Fruit fly (Drosophila melanogaster) whole organism, embryonic: ENCODE results near the gene ens.

Experiments used
- B-H1 ChIP-seq: fragments of 200-800 bp; sonication (Bioruptor generic); IDR thresholded peaks from 3 replicates; pipeline ENCODE4 v1.3.6; 2022; ENCODE audit warnings: missing biosample characterization, missing genetic modification characterization
- BEAF-32 ChIP-seq: fragments of 200-800 bp; sonication (Bioruptor generic); optimal IDR thresholded peaks from 3 replicates; lab custom pipeline; 2017; ENCODE audit warnings: missing biosample characterization, missing genetic modification characterization, mild to moderate bottlenecking, moderate library complexity, missing genetic modification reagents
- CG11093 ChIP-seq: fragments of 200-800 bp; sonication (Bioruptor generic); IDR thresholded peaks from 3 replicates; pipeline ENCODE4 v1.3.6; 2022; ENCODE audit warnings: missing biosample characterization, missing genetic modification characterization
- CG11723 ChIP-seq: fragments of 200-800 bp; sonication (Bioruptor generic); optimal IDR thresholded peaks from 2 replicates; lab custom pipeline; 2017; ENCODE audit warnings: missing biosample characterization, mild to moderate bottlenecking, missing genetic modification characterization
- CG1233 ChIP-seq: fragments of 200-800 bp; sonication (Bioruptor generic); optimal IDR thresholded peaks from 4 replicates; lab custom pipeline; 2018; ENCODE audit warnings: missing biosample characterization, mild to moderate bottlenecking, missing genetic modification characterization
- CG13424 ChIP-seq: fragments of 200-800 bp; sonication (Bioruptor generic); optimal IDR thresholded peaks from 2 replicates; lab custom pipeline; 2019; ENCODE audit warnings: missing biosample characterization, mild to moderate bottlenecking, missing genetic modification characterization, moderate library complexity
- CG13775 ChIP-seq: fragments of 200-800 bp; sonication (Bioruptor generic); optimal IDR thresholded peaks from 3 replicates; lab custom pipeline; 2017; ENCODE audit warnings: missing biosample characterization, mild to moderate bottlenecking, missing genetic modification characterization
- CG17385 ChIP-seq: fragments of 200-800 bp; sonication (Bioruptor generic); optimal IDR thresholded peaks from 3 replicates; lab custom pipeline; 2018; ENCODE audit warnings: missing biosample characterization, mild to moderate bottlenecking, missing genetic modification characterization
- CG17802 ChIP-seq: fragments of 200-800 bp; sonication (Bioruptor generic); optimal IDR thresholded peaks from 2 replicates; lab custom pipeline; 2018; ENCODE audit warnings: missing biosample characterization, mild to moderate bottlenecking, missing genetic modification characterization, moderate library complexity
- CG18262 ChIP-seq: fragments of 200-800 bp; optimal IDR thresholded peaks from 3 replicates; lab custom pipeline; 2019; ENCODE audit warnings: missing biosample characterization, mild to moderate bottlenecking, missing genetic modification characterization, moderate library complexity
- CG18599 ChIP-seq: fragments of 200-800 bp; sonication (Bioruptor generic); optimal IDR thresholded peaks from 3 replicates; lab custom pipeline; 2017; ENCODE audit warnings: missing biosample characterization, missing genetic modification characterization, mild to moderate bottlenecking, moderate library complexity, missing genetic modification reagents
- CG18619 ChIP-seq: fragments of 200-800 bp; sonication (Bioruptor generic); optimal IDR thresholded peaks from 3 replicates; lab custom pipeline; 2017; ENCODE audit warnings: missing biosample characterization, mild to moderate bottlenecking, missing genetic modification characterization
- CG30403 ChIP-seq: fragments of 200-800 bp; sonication (Bioruptor generic); optimal IDR thresholded peaks from 3 replicates; lab custom pipeline; 2016; ENCODE audit warnings: missing biosample characterization, missing genetic modification characterization
- CG4730 ChIP-seq: fragments of 200-800 bp; sonication (Bioruptor generic); IDR thresholded peaks from 2 replicates; pipeline ENCODE4 v1.3.6; 2022; ENCODE audit warnings: missing biosample characterization, missing genetic modification characterization
- CG6689 ChIP-seq: fragments of 200-800 bp; sonication (Bioruptor generic); IDR thresholded peaks from 2 replicates; pipeline ENCODE4 v1.3.6; 2022; ENCODE audit warnings: missing biosample characterization, missing genetic modification characterization
- CG6765 ChIP-seq: fragments of 200-800 bp; sonication (Bioruptor generic); optimal IDR thresholded peaks from 3 replicates; lab custom pipeline; 2017; ENCODE audit warnings: missing biosample characterization, mild to moderate bottlenecking, missing genetic modification characterization
- CG7786 ChIP-seq: fragments of 200-800 bp; sonication (Bioruptor generic); optimal IDR thresholded peaks from 2 replicates; lab custom pipeline; 2016; ENCODE audit warnings: missing biosample characterization, missing genetic modification characterization
- CG8765 ChIP-seq: fragments of 200-800 bp; sonication (Bioruptor generic); IDR thresholded peaks from 2 replicates; pipeline ENCODE4 v1.3.6; 2022; ENCODE audit warnings: missing biosample characterization, missing genetic modification characterization
- CG9876 ChIP-seq: fragments of 200-800 bp; sonication (Bioruptor generic); optimal IDR thresholded peaks from 2 replicates; lab custom pipeline; 2016; ENCODE audit warnings: missing biosample characterization, missing genetic modification characterization
- CG9932 ChIP-seq: fragments of 200-800 bp; sonication (Bioruptor generic); IDR thresholded peaks from 2 replicates; pipeline ENCODE4 v1.3.6; 2022; ENCODE audit warnings: missing biosample characterization, missing genetic modification characterization
- Ets65A ChIP-seq: fragments of 200-800 bp; sonication (Bioruptor generic); peaks from one replicate; lab custom pipeline; 2016; ENCODE audit warnings: missing biosample characterization, missing genetic modification characterization
- Fer1 ChIP-seq: fragments of 200-800 bp; sonication (Bioruptor generic); optimal IDR thresholded peaks from 2 replicates; lab custom pipeline; 2017; ENCODE audit warnings: missing biosample characterization, mild to moderate bottlenecking, missing genetic modification characterization
- Hr39 ChIP-seq: fragments of >200 bp; optimal IDR thresholded peaks from 2 replicates; lab custom pipeline; 2017
- MTF-1 ChIP-seq: fragments of 200-800 bp; sonication (Bioruptor generic); optimal IDR thresholded peaks from 2 replicates; lab custom pipeline; 2018; ENCODE audit warnings: missing biosample characterization, mild to moderate bottlenecking, missing genetic modification characterization, borderline replicate concordance
- Med ChIP-seq: fragments of 200-800 bp; sonication (Bioruptor generic); peaks from one replicate; lab custom pipeline; 2016; ENCODE audit warnings: missing biosample characterization, missing genetic modification characterization, mild to moderate bottlenecking, inconsistent platforms, moderate library complexity
- NC2α ChIP-seq: fragments of 200-800 bp; sonication (Bioruptor generic); optimal IDR thresholded peaks from 2 replicates; lab custom pipeline; 2016; ENCODE audit warnings: missing biosample characterization, missing genetic modification characterization
- NK7.1 ChIP-seq: fragments of 200-800 bp; sonication (Bioruptor generic); optimal IDR thresholded peaks from 3 replicates; lab custom pipeline; 2016; ENCODE audit warnings: missing biosample characterization, missing genetic modification characterization
- Neu2 ChIP-seq: fragments of 200-800 bp; sonication (Bioruptor generic); optimal IDR thresholded peaks from 3 replicates; lab custom pipeline; 2016; ENCODE audit warnings: missing biosample characterization, missing genetic modification characterization, borderline replicate concordance
- Poxn ChIP-seq: fragments of 200-800 bp; sonication (Bioruptor generic); IDR thresholded peaks from 2 replicates; pipeline ENCODE4 v1.3.6; 2022; ENCODE audit warnings: missing biosample characterization, missing genetic modification characterization
- Rx ChIP-seq: fragments of 200-800 bp; sonication (Bioruptor generic); IDR thresholded peaks from 2 replicates; pipeline ENCODE4 v1.3.6; 2022; ENCODE audit warnings: missing biosample characterization, missing genetic modification characterization
- Sox100B ChIP-seq: fragments of 200-800 bp; sonication (Bioruptor generic); optimal IDR thresholded peaks from 3 replicates; lab custom pipeline; 2018; ENCODE audit warnings: missing biosample characterization, mild to moderate bottlenecking, missing genetic modification characterization
- YL-1 ChIP-seq: fragments of 200-800 bp; sonication (Bioruptor generic); optimal IDR thresholded peaks from 3 replicates; lab custom pipeline; 2017; ENCODE audit warnings: missing biosample characterization, mild to moderate bottlenecking, missing genetic modification characterization
- ara ChIP-seq: fragments of 200-800 bp; sonication (Bioruptor generic); IDR thresholded peaks from 2 replicates; pipeline ENCODE4 v1.3.6; 2022; ENCODE audit warnings: missing biosample characterization, missing genetic modification characterization
- dati ChIP-seq: fragments of 200-800 bp; sonication (Bioruptor generic); IDR thresholded peaks from 2 replicates; pipeline ENCODE4 v1.3.6; 2022; ENCODE audit warnings: missing biosample characterization, missing genetic modification characterization
- esg ChIP-seq: fragments of 200-800 bp; sonication (Bioruptor generic); conservative IDR thresholded peaks from 2 replicates; pipeline ENCODE4 v1.3.6; 2022; ENCODE audit warnings: missing biosample characterization, missing genetic modification characterization
- exex ChIP-seq: fragments of 200-800 bp; sonication (Bioruptor generic); optimal IDR thresholded peaks from 4 replicates; lab custom pipeline; 2018; ENCODE audit warnings: missing biosample characterization, mild to moderate bottlenecking, missing genetic modification characterization, moderate library complexity
- fd102C ChIP-seq: fragments of 200-800 bp; sonication (Bioruptor generic); optimal IDR thresholded peaks from 2 replicates; lab custom pipeline; 2018; ENCODE audit warnings: missing biosample characterization, mild to moderate bottlenecking, missing genetic modification characterization, moderate library complexity
- ind ChIP-seq: fragments of 200-800 bp; sonication (Bioruptor generic); optimal IDR thresholded peaks from 3 replicates; lab custom pipeline; 2016; ENCODE audit warnings: missing biosample characterization, missing genetic modification characterization
- kah ChIP-seq: fragments of 200-800 bp; sonication (Bioruptor generic); optimal IDR thresholded peaks from 2 replicates; lab custom pipeline; 2018; ENCODE audit warnings: missing biosample characterization, mild to moderate bottlenecking, missing genetic modification characterization
- kay ChIP-seq: fragments of 200-800 bp; sonication (Bioruptor generic); optimal IDR thresholded peaks from 2 replicates; lab custom pipeline; 2016; ENCODE audit warnings: missing biosample characterization, missing genetic modification characterization
- mirr ChIP-seq: fragments of 200-800 bp; sonication (Bioruptor generic); optimal IDR thresholded peaks from 3 replicates; lab custom pipeline; 2018; ENCODE audit warnings: missing biosample characterization, mild to moderate bottlenecking, missing genetic modification characterization
- sens-2 ChIP-seq: fragments of 200-800 bp; sonication (Bioruptor generic); IDR thresholded peaks from 2 replicates; pipeline ENCODE4 v1.3.6; 2022; ENCODE audit warnings: missing biosample characterization, missing genetic modification characterization
- slbo ChIP-seq: fragments of 200-800 bp; sonication (Bioruptor generic); IDR thresholded peaks from 2 replicates; pipeline ENCODE4 v1.3.6; 2022; ENCODE audit warnings: missing biosample characterization, missing genetic modification characterization
- sna ChIP-seq: fragments of 200-800 bp; sonication (Bioruptor generic); IDR thresholded peaks from 2 replicates; pipeline ENCODE4 v1.3.6; 2022; ENCODE audit warnings: missing biosample characterization, missing genetic modification characterization; ENCODE audit not compliant: partially characterized antibody
- toy ChIP-seq: fragments of 200-800 bp; sonication (Bioruptor generic); IDR thresholded peaks from 2 replicates; pipeline ENCODE4 v1.3.6; 2022; ENCODE audit warnings: missing biosample characterization, missing genetic modification characterization
- vfl ChIP-seq: fragments of 200-800 bp; sonication (Bioruptor generic); optimal IDR thresholded peaks from 2 replicates; lab custom pipeline; 2016; ENCODE audit warnings: missing biosample characterization, missing genetic modification characterization
- vvl ChIP-seq: fragments of 200-800 bp; sonication (Bioruptor generic); IDR thresholded peaks from 2 replicates; pipeline ENCODE4 v1.3.6; 2022; ENCODE audit warnings: missing biosample characterization, missing genetic modification characterization
- wdn ChIP-seq: fragments of 200-800 bp; sonication (Bioruptor generic); IDR thresholded peaks from 2 replicates; pipeline ENCODE4 v1.3.6; 2022; ENCODE audit warnings: missing biosample characterization, missing genetic modification characterization
- zen ChIP-seq: fragments of 200-800 bp; sonication (Bioruptor generic); optimal IDR thresholded peaks from 3 replicates; lab custom pipeline; 2018; ENCODE audit warnings: missing biosample characterization, mild to moderate bottlenecking, missing genetic modification characterization, moderate library complexity

The ens gene

DNA sequence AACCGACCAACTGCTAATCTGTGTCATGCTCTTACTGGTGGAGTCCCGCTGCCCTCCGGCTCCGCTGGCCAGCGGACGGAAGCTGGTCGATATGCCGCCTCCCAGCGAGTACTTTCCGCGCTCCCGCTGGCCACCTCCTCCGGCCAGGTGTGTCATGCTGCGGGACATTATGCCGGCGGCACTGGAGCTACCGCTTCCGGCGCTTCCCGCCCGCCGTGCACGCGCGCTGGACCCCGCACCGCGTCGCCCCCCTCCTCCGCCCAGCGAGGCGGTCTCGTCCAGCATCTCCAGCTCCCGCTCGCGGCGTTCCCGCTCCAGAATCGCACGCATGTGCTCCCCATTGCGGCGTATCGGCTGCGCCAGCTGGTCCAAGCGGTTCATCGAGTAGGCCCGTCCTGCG is 5.8 kb downstream of the ens start:
- no peak for TF ChIP-seq CG8765 (GFP tag; lab: Robert Waterston, UW)
- no peak for TF ChIP-seq CG18262 (tag; lab: Kevin White, UChicago)
- TF ChIP-seq Med (GFP tag; lab: Kevin White, UChicago) = peak; percentile 14
- no peak for TF ChIP-seq BEAF-32
- no peak for TF ChIP-seq YL-1
- no peak for TF ChIP-seq CG9876
- peak; percentile 31; the same call in 1 of the 2 replicates for TF ChIP-seq slbo (GFP tag; lab: Robert Waterston, UW)
- no peak for TF ChIP-seq MTF-1
- TF ChIP-seq Hr39 (lab: Kevin White, UChicago) = peak; percentile 52
- 0 out of 2 replicates have a peak, but pooled peaks have one; percentile 5 for TF ChIP-seq wdn (GFP tag; lab: Robert Waterston, UW)
- 0 out of 2 replicates have a peak, but pooled peaks have one; percentile 4 for TF ChIP-seq Poxn (GFP tag; lab: Robert Waterston, UW)
- no peak for TF ChIP-seq NC2α (GFP tag; lab: Kevin White, UChicago)
- TF ChIP-seq CG11723 (GFP tag; lab: Kevin White, UChicago) = no peak
- TF ChIP-seq sna (GFP tag; lab: Robert Waterston, UW) = no peak
- no peak for TF ChIP-seq CG6689 (GFP tag; lab: Robert Waterston, UW)
- no peak for TF ChIP-seq Rx (GFP tag; lab: Robert Waterston, UW)
- TF ChIP-seq esg = no peak
- no peak for TF ChIP-seq CG30403 (GFP tag; lab: Kevin White, UChicago)

DNA sequence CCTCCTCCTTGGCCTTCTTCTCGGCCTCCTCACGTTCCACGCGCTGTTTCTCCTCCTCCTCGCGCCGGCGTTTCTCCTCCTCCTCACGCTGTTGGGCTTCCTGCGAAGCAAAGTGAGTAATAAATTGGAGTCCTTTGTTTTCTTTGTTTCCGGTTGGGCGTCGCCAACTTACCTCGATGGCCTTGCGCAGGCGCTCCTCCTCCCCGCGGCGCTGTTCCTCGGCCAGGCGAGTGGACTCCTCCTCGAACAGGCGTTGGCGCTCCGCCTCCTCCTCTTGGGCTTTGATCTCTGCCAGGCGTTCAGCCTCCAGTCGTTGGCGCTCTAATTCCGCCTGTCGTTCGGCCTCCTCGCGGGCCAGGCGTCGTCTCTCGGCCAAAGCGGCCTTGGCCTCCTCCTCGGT is 8.6 kb downstream of the ens start:
- TF ChIP-seq kah (GFP tag; lab: Kevin White, UChicago) (no peak), Ets65A (GFP tag; lab: Kevin White, UChicago) (peak; percentile 82), Med (GFP tag; lab: Kevin White, UChicago) (peak; percentile 52), CG9932 (GFP tag; lab: Robert Waterston, UW) (0 out of 2 replicates have a peak, but pooled peaks have one; percentile 9)

- TF ChIP-seq kay (GFP tag; lab: Kevin White, UChicago) = peak; percentile 34
- TF ChIP-seq vfl (GFP tag; lab: Kevin White, UChicago) = no peak
- no peak for TF ChIP-seq CG17802 (tag; lab: Kevin White, UChicago)
- TF ChIP-seq fd102C = no peak
- TF ChIP-seq vvl = peak; percentile 76
- no peak for TF ChIP-seq CG1233 (GFP tag; lab: Kevin White, UChicago)
- no peak for TF ChIP-seq wdn (GFP tag; lab: Robert Waterston, UW)
- TF ChIP-seq Neu2 (GFP tag; lab: Kevin White, UChicago) = no peak
- TF ChIP-seq dati = no peak
- no peak for TF ChIP-seq sens-2 (GFP tag; lab: Robert Waterston, UW)
- peak; percentile 54 for TF ChIP-seq CG6765 (GFP tag; lab: Kevin White, UChicago)
- TF ChIP-seq zen = no peak
- no peak for TF ChIP-seq toy
- 0 out of 2 replicates have a peak, but pooled peaks have one; percentile 4 for TF ChIP-seq CG4730 (GFP tag; lab: Robert Waterston, UW)
- no peak for TF ChIP-seq ind (GFP tag; lab: Kevin White, UChicago)
- no peak for TF ChIP-seq CG13775 (GFP tag; lab: Kevin White, UChicago)
- no peak; the same call in 2 of the 3 replicates for TF ChIP-seq CG11093 (GFP tag; lab: Robert Waterston, UW)
- TF ChIP-seq NK7.1 = no peak
- peak; percentile 33 for TF ChIP-seq CG18619 (GFP tag; lab: Kevin White, UChicago)
- TF ChIP-seq CG18599 = peak; percentile 82
- TF ChIP-seq CG7786 (GFP tag; lab: Kevin White, UChicago) = no peak
- peak; percentile 82 for TF ChIP-seq Fer1 (GFP tag; lab: Kevin White, UChicago)
- TF ChIP-seq exex = peak; percentile 81
- TF ChIP-seq B-H1 (GFP tag; lab: Robert Waterston, UW) = no peak; the same call in 2 of the 3 replicates
- TF ChIP-seq CG13424 (tag; lab: Kevin White, UChicago) = no peak
- no peak for TF ChIP-seq ara
- peak; percentile 52 for TF ChIP-seq CG17385 (GFP tag; lab: Kevin White, UChicago)
- no peak for TF ChIP-seq Sox100B (GFP tag; lab: Kevin White, UChicago)
- TF ChIP-seq mirr (GFP tag; lab: Kevin White, UChicago) = peak; percentile 71
Measured at dm6 chr3L:4122185-4122767, 12.1 kb downstream of the ens start, which contains the start of gene Chd64. Gene Chd64, minus strand, starts transcription at chr3L:4122388.
